Worm (Caenorhabditis elegans) whole organism, L1 larva: ENCODE measurements around the gene B0250.18.

Source experiments
- nhr-12 ChIP-seq: sonication (generic microtip); optimal IDR thresholded peaks from 2 replicates; lab custom pipeline; 2017; ENCODE audit warnings: missing biosample characterization, missing genetic modification characterization
- nhr-237 ChIP-seq: fragments of 150-350 bp; optimal IDR thresholded peaks from 2 replicates; lab custom pipeline; 2014; ENCODE audit warnings: missing biosample characterization, missing genetic modification characterization

ce11 chrV:20419643-20420042, 41.1 kb downstream of the B0250.18 start:
- TF ChIP-seq nhr-12 (tag; lab: Kevin White, UChicago) (no peak), nhr-237 (no peak)
